Fruit fly (Drosophila melanogaster) whole organism, prepupa: ENCODE data around the gene Arpc2.
A peak's percentile ranks its signal among the peaks of the same experiment; 100 is the strongest.

ENCODE experiments used
- CG10631 ChIP-seq: fragments of 200-800 bp; sonication (Bioruptor generic); optimal IDR thresholded peaks from 2 replicates; lab custom pipeline; 2016; ENCODE audit warnings: missing biosample characterization, missing genetic modification characterization
- CG10669 ChIP-seq: fragments of 200-800 bp; sonication (Bioruptor generic); optimal IDR thresholded peaks from 3 replicates; lab custom pipeline; 2018; ENCODE audit warnings: missing biosample characterization, mild to moderate bottlenecking, missing genetic modification characterization, moderate library complexity
- CG11762 ChIP-seq: fragments of 200-800 bp; sonication (Bioruptor generic); optimal IDR thresholded peaks from 3 replicates; lab custom pipeline; 2016; ENCODE audit warnings: missing biosample characterization, missing genetic modification characterization; ENCODE audit not compliant: insufficient read depth
- CG11902 ChIP-seq: fragments of 200-800 bp; sonication (Bioruptor generic); optimal IDR thresholded peaks from 3 replicates; lab custom pipeline; 2016; ENCODE audit warnings: missing biosample characterization, missing genetic modification characterization
- CG15336 ChIP-seq: fragments of 200-800 bp; sonication (Bioruptor generic); IDR thresholded peaks from 2 replicates; pipeline ENCODE4 v1.3.6; 2022; ENCODE audit warnings: missing biosample characterization, missing genetic modification characterization
- CG1621 ChIP-seq: fragments of 200-800 bp; sonication (Bioruptor generic); optimal IDR thresholded peaks from 3 replicates; lab custom pipeline; 2018; ENCODE audit warnings: missing biosample characterization, mild to moderate bottlenecking, missing genetic modification characterization
- CG16779 ChIP-seq: fragments of 200-800 bp; sonication (Bioruptor generic); optimal IDR thresholded peaks from 3 replicates; lab custom pipeline; 2017; ENCODE audit warnings: missing biosample characterization, mild to moderate bottlenecking, missing genetic modification characterization
- CG3032 ChIP-seq: fragments of 200-800 bp; optimal IDR thresholded peaks from 2 replicates; lab custom pipeline; 2019; ENCODE audit warnings: missing biosample characterization, mild to moderate bottlenecking, missing genetic modification characterization, moderate library complexity
- CG31627 ChIP-seq: fragments of 200-800 bp; sonication (Bioruptor generic); optimal IDR thresholded peaks from 3 replicates; lab custom pipeline; 2016; ENCODE audit warnings: missing biosample characterization, missing genetic modification characterization
- CG32006 ChIP-seq: fragments of 200-800 bp; sonication (Bioruptor generic); optimal IDR thresholded peaks from 3 replicates; lab custom pipeline; 2017; ENCODE audit warnings: missing biosample characterization, mild to moderate bottlenecking, missing genetic modification characterization
- CG3919 ChIP-seq: fragments of 200-800 bp; sonication (Bioruptor generic); optimal IDR thresholded peaks from 3 replicates; lab custom pipeline; 2016; ENCODE audit warnings: missing biosample characterization, missing genetic modification characterization
- CG4318 ChIP-seq: fragments of 200-800 bp; sonication (Bioruptor generic); optimal IDR thresholded peaks from 3 replicates; lab custom pipeline; 2017; ENCODE audit warnings: missing biosample characterization, mild to moderate bottlenecking, missing genetic modification characterization
- CG6163 ChIP-seq: fragments of 200-800 bp; sonication (Bioruptor generic); IDR thresholded peaks from 3 replicates; pipeline ENCODE4 v1.3.6; 2022; ENCODE audit warnings: missing biosample characterization, missing genetic modification characterization
- CG6276 ChIP-seq: fragments of 200-800 bp; sonication (Bioruptor generic); optimal IDR thresholded peaks from 2 replicates; lab custom pipeline; 2017; ENCODE audit warnings: missing biosample characterization, mild to moderate bottlenecking, missing genetic modification characterization
- CG6808 ChIP-seq: fragments of 200-800 bp; sonication (Bioruptor generic); optimal IDR thresholded peaks from 3 replicates; lab custom pipeline; 2017; ENCODE audit warnings: missing biosample characterization, missing genetic modification characterization, mild to moderate bottlenecking, moderate library complexity, missing genetic modification reagents
- CG6854 ChIP-seq: fragments of 200-800 bp; sonication (Bioruptor generic); optimal IDR thresholded peaks from 2 replicates; lab custom pipeline; 2017; ENCODE audit warnings: missing biosample characterization, mild to moderate bottlenecking, missing genetic modification characterization
- CG7368 ChIP-seq: fragments of 200-800 bp; sonication (Bioruptor generic); optimal IDR thresholded peaks from 3 replicates; lab custom pipeline; 2016; ENCODE audit warnings: missing biosample characterization, missing genetic modification characterization
- CG8119 ChIP-seq: fragments of 200-800 bp; sonication (Bioruptor generic); IDR thresholded peaks from 3 replicates; pipeline ENCODE4 v1.3.6; 2022; ENCODE audit warnings: missing biosample characterization, missing genetic modification characterization
- CG8319 ChIP-seq: fragments of 200-800 bp; sonication (Bioruptor generic); optimal IDR thresholded peaks from 3 replicates; lab custom pipeline; 2016; ENCODE audit warnings: missing biosample characterization, missing genetic modification characterization
- Eip75B ChIP-seq: fragments of 200-800 bp; sonication (Bioruptor generic); optimal IDR thresholded peaks from 3 replicates; lab custom pipeline; 2016; ENCODE audit warnings: missing biosample characterization, missing genetic modification characterization
- Eip78C ChIP-seq: fragments of 200-800 bp; sonication (Bioruptor generic); peaks from one replicate; lab custom pipeline; 2016; ENCODE audit warnings: missing biosample characterization, missing genetic modification characterization
- Eip93F ChIP-seq: fragments of 200-800 bp; sonication (Bioruptor generic); optimal IDR thresholded peaks from 2 replicates; lab custom pipeline; 2016; ENCODE audit warnings: missing biosample characterization, mild to moderate bottlenecking, missing genetic modification characterization
- Ets21C ChIP-seq: fragments of 200-800 bp; sonication (Bioruptor generic); optimal IDR thresholded peaks from 3 replicates; lab custom pipeline; 2016; ENCODE audit warnings: missing biosample characterization, missing genetic modification characterization
- Ets96B ChIP-seq: fragments of 200-800 bp; optimal IDR thresholded peaks from 2 replicates; lab custom pipeline; 2019; ENCODE audit warnings: missing biosample characterization, mild to moderate bottlenecking, missing genetic modification characterization, moderate library complexity
- Gug ChIP-seq: fragments of 200-800 bp; sonication (Bioruptor generic); IDR thresholded peaks from 2 replicates; pipeline ENCODE4 v1.3.6; 2022; ENCODE audit warnings: missing biosample characterization, missing genetic modification characterization
- Hr38 ChIP-seq: sonication (Bioruptor generic); optimal IDR thresholded peaks from 2 replicates; lab custom pipeline; 2016; ENCODE audit warnings: missing biosample characterization, missing genetic modification characterization
- Hr39 ChIP-seq: fragments of 200-800 bp; sonication (Bioruptor generic); optimal IDR thresholded peaks from 2 replicates; lab custom pipeline; 2016; ENCODE audit warnings: missing biosample characterization, missing genetic modification characterization
- Hr4 ChIP-seq: fragments of 200-800 bp; sonication (Bioruptor generic); optimal IDR thresholded peaks from 3 replicates; lab custom pipeline; 2016; ENCODE audit warnings: missing biosample characterization, missing genetic modification characterization
- Lpt ChIP-seq: fragments of 200-800 bp; sonication (Bioruptor generic); optimal IDR thresholded peaks from 3 replicates; lab custom pipeline; 2016; ENCODE audit warnings: missing biosample characterization, missing genetic modification characterization
- OdsH ChIP-seq: fragments of 200-800 bp; sonication (Bioruptor generic); optimal IDR thresholded peaks from 3 replicates; lab custom pipeline; 2016; ENCODE audit warnings: missing biosample characterization, missing genetic modification characterization
- Smox ChIP-seq: fragments of 200-800 bp; sonication (Bioruptor generic); optimal IDR thresholded peaks from 3 replicates; lab custom pipeline; 2016; ENCODE audit warnings: missing biosample characterization, missing genetic modification characterization
- Sox102F ChIP-seq: fragments of 200-800 bp; sonication (Bioruptor generic); optimal IDR thresholded peaks from 2 replicates; lab custom pipeline; 2016; ENCODE audit warnings: missing biosample characterization, mild to moderate bottlenecking, missing genetic modification characterization
- Sox14 ChIP-seq: fragments of 200-800 bp; sonication (Bioruptor generic); optimal IDR thresholded peaks from 3 replicates; lab custom pipeline; 2016; ENCODE audit warnings: missing biosample characterization, missing genetic modification characterization
- Sox15 ChIP-seq: fragments of 200-800 bp; sonication (Bioruptor generic); optimal IDR thresholded peaks from 3 replicates; lab custom pipeline; 2016; ENCODE audit warnings: missing biosample characterization, missing genetic modification characterization
- achi ChIP-seq: fragments of 200-800 bp; sonication (Bioruptor generic); optimal IDR thresholded peaks from 3 replicates; lab custom pipeline; 2016; ENCODE audit warnings: missing biosample characterization, missing genetic modification characterization
- acj6 ChIP-seq: fragments of 200-800 bp; sonication (Bioruptor generic); optimal IDR thresholded peaks from 3 replicates; lab custom pipeline; 2016; ENCODE audit warnings: missing biosample characterization, missing genetic modification characterization
- cyc ChIP-seq: fragments of 200-800 bp; sonication (Bioruptor generic); optimal IDR thresholded peaks from 3 replicates; lab custom pipeline; 2016; ENCODE audit warnings: missing biosample characterization, missing genetic modification characterization
- dsx ChIP-seq: fragments of 200-800 bp; optimal IDR thresholded peaks from 3 replicates; lab custom pipeline; 2019; ENCODE audit warnings: missing biosample characterization, mild to moderate bottlenecking, missing genetic modification characterization, moderate library complexity; ENCODE audit not compliant: poor library complexity, severe bottlenecking
- eg ChIP-seq: fragments of 200-800 bp; sonication (Bioruptor generic); IDR thresholded peaks from 3 replicates; pipeline ENCODE4 v1.3.6; 2022; ENCODE audit warnings: missing biosample characterization, missing genetic modification characterization
- esn ChIP-seq: fragments of 200-800 bp; sonication (Bioruptor generic); optimal IDR thresholded peaks from 2 replicates; lab custom pipeline; 2016; ENCODE audit warnings: missing biosample characterization, mild to moderate bottlenecking, missing genetic modification characterization, moderate library complexity
- fd59A ChIP-seq: fragments of 200-800 bp; sonication (Bioruptor generic); optimal IDR thresholded peaks from 2 replicates; lab custom pipeline; 2017; ENCODE audit warnings: missing biosample characterization, mild to moderate bottlenecking, missing genetic modification characterization, missing genetic modification reagents
- fd85E ChIP-seq: fragments of 200-800 bp; sonication (Bioruptor generic); optimal IDR thresholded peaks from 3 replicates; lab custom pipeline; 2016; ENCODE audit warnings: missing biosample characterization, missing genetic modification characterization
- fkh ChIP-seq: fragments of 200-800 bp; sonication (Bioruptor generic); optimal IDR thresholded peaks from 3 replicates; lab custom pipeline; 2017; ENCODE audit warnings: missing biosample characterization, mild to moderate bottlenecking, missing genetic modification characterization, moderate library complexity
- lz ChIP-seq: fragments of 200-800 bp; sonication (Bioruptor generic); optimal IDR thresholded peaks from 3 replicates; lab custom pipeline; 2016; ENCODE audit warnings: missing biosample characterization, missing genetic modification characterization
- pdm3 ChIP-seq: fragments of 200-800 bp; sonication (Bioruptor generic); optimal IDR thresholded peaks from 3 replicates; lab custom pipeline; 2016; ENCODE audit warnings: missing biosample characterization, missing genetic modification characterization
- salr ChIP-seq, 2 experiments: fragments of 200-800 bp; sonication (Bioruptor generic); optimal IDR thresholded peaks; 3 replicates each; lab custom pipeline; 2016 to 2018; ENCODE audit warnings: missing biosample characterization in 2 of 2, missing genetic modification characterization in 2 of 2, mild to moderate bottlenecking in 1 of 2
- spab ChIP-seq: fragments of 200-800 bp; sonication (Bioruptor generic); optimal IDR thresholded peaks from 2 replicates; lab custom pipeline; 2017; ENCODE audit warnings: missing biosample characterization, mild to moderate bottlenecking, missing genetic modification characterization, missing genetic modification reagents
- topi ChIP-seq: fragments of 200-800 bp; sonication (Bioruptor generic); optimal IDR thresholded peaks from 3 replicates; lab custom pipeline; 2016; ENCODE audit warnings: missing biosample characterization, missing genetic modification characterization
- vri ChIP-seq: fragments of 200-800 bp; sonication (Bioruptor generic); optimal IDR thresholded peaks from 3 replicates; lab custom pipeline; 2016; ENCODE audit warnings: missing biosample characterization, mild to moderate bottlenecking, missing genetic modification characterization

Gene Arpc2

DNA sequence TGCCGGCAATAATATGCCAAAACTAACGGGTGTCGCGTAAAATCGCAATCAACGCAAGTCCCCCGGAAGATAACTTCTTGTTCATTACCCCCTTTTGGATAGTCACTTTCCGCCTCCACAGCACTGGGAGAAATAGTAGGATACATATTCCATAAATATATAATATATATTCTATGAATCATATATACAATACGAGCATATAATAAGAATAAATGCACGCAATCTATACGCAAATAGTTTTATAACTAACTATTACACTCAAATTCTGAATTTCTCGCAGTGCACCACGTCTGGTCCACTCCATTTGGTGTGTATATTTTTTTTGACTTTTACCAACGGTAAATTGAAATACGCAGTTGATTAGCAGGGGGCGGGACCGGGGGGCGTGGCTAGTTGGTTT is 46.7 kb upstream of the Arpc2 start (continued):
- peak; percentile 67 for TF ChIP-seq CG15336 (GFP tag; lab: Robert Waterston, UW)
- no peak for TF ChIP-seq Sox14 (GFP tag; lab: Kevin White, UChicago)
- no peak for TF ChIP-seq CG16779 (tag; lab: Kevin White, UChicago)
- no peak for TF ChIP-seq Eip75B (GFP tag; lab: Kevin White, UChicago)
- peak; percentile 57; the same call in 2 of the 3 replicates for TF ChIP-seq eg (GFP tag; lab: Robert Waterston, UW)
- peak; percentile 55 for TF ChIP-seq CG6276 (GFP tag; lab: Kevin White, UChicago)
- no peak for TF ChIP-seq CG7368 (GFP tag; lab: Kevin White, UChicago)
- no peak for TF ChIP-seq Smox (GFP tag; lab: Kevin White, UChicago)
- no peak for TF ChIP-seq fkh (GFP tag; lab: Kevin White, UChicago)
- TF ChIP-seq OdsH (GFP tag; lab: Kevin White, UChicago): peak; percentile 35
- TF ChIP-seq Ets96B (tag; lab: Kevin White, UChicago): no peak
- TF ChIP-seq esn: no peak
- TF ChIP-seq Hr39: no peak
- TF ChIP-seq CG31627 (GFP tag; lab: Kevin White, UChicago): no peak

DNA sequence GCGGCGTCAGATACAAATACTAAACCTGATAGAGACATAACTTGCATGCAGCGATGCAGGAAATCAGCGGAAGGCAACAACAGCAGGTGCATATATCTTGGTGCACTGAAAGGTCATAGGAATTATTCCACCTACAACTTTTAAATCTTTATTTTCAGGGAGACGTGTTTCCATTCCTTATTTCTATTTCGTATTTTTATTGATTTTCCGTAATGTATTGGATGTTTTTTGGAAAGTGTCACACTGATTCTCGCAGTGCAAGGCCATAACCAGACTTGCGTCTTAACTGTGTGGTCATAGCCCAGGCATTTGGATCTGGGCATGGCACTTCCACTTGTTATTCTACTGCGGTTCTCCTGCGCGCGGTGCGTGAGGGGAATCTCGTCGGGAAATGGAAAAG is 45.4 kb upstream of the Arpc2 start:
- TF ChIP-seq Hr4 (GFP tag; lab: Kevin White, UChicago) (peak; percentile 55), fd85E (GFP tag; lab: Kevin White, UChicago) (no peak), Eip93F (no peak), Sox102F (no peak), Eip78C (GFP tag; lab: Kevin White, UChicago) (peak; percentile 87), CG6276 (GFP tag; lab: Kevin White, UChicago) (peak; percentile 75), Eip75B (GFP tag; lab: Kevin White, UChicago) (peak; percentile 64), pdm3 (GFP tag; lab: Kevin White, UChicago) (peak; percentile 64), fd59A (GFP tag; lab: Kevin White, UChicago) (peak; percentile 41), fkh (GFP tag; lab: Kevin White, UChicago) (no peak), CG6854 (GFP tag; lab: Kevin White, UChicago) (no peak), CG32006 (peak; percentile 72), CG8319 (no peak), CG11762 (peak; percentile 56), salr (GFP tag; optimal IDR thresholded peaks at IDR 0.05; lab: Kevin White, UChicago) (peak in 1 of 2 experiments; percentile 72), CG4318 (GFP tag; lab: Kevin White, UChicago) (peak; percentile 58), CG6808 (GFP tag; lab: Kevin White, UChicago) (peak; percentile 66), achi (GFP tag; lab: Kevin White, UChicago) (peak; percentile 75), dsx (GFP tag; lab: Kevin White, UChicago) (no peak), acj6 (GFP tag; lab: Kevin White, UChicago) (peak; percentile 62), Lpt (GFP tag; lab: Kevin White, UChicago) (peak; percentile 76), CG8119 (GFP tag; lab: Robert Waterston, UW) (peak; percentile 89), vri (GFP tag; lab: Kevin White, UChicago) (no peak), Hr39 (no peak), lz (no peak), CG1621 (tag; lab: Kevin White, UChicago) (no peak), CG11902 (GFP tag; lab: Kevin White, UChicago) (no peak), Smox (GFP tag; lab: Kevin White, UChicago) (no peak), CG15336 (GFP tag; lab: Robert Waterston, UW) (peak; percentile 85), Gug (GFP tag; lab: Robert Waterston, UW) (peak; percentile 87), spab (GFP tag; lab: Kevin White, UChicago) (peak; percentile 58), Sox14 (GFP tag; lab: Kevin White, UChicago) (peak; percentile 73), Ets21C (GFP tag; lab: Kevin White, UChicago) (no peak), topi (GFP tag; lab: Kevin White, UChicago) (peak; percentile 26), CG10669 (peak; percentile 60), CG16779 (tag; lab: Kevin White, UChicago) (peak; percentile 34), Sox15 (GFP tag; lab: Kevin White, UChicago) (no peak), CG3919 (GFP tag; lab: Kevin White, UChicago) (peak; percentile 81), cyc (peak; percentile 20), Hr38 (GFP tag; lab: Kevin White, UChicago) (no peak), CG31627 (GFP tag; lab: Kevin White, UChicago) (no peak), CG6163 (GFP tag; lab: Robert Waterston, UW) (peak; percentile 91), CG3032 (peak; percentile 73), CG10631 (peak; percentile 83)
